Fruit fly (Drosophila melanogaster): Measurements from ENCODE around the gene norpA.
"Not testable (repeated sequence)": the region's sequence is repeated elsewhere in the genome, so short reads cannot be mapped to it uniquely, and the experiment has no call there.

dm6 chrX:4318701-4319100 is 3.7 kb upstream of the norpA start, which contains the start of gene mei-9:
- not testable (repeated sequence) for TF ChIP-seq jing (GFP tag; optimal IDR thresholded peaks at IDR 0.05); slbo (GFP tag; IDR thresholded peaks at IDR 0.05)

Measured in whole organism, embryonic.